Fruit fly (Drosophila melanogaster) whole organism, embryonic: ENCODE measurements around the gene CG6693.

Source experiments
- Abd-B ChIP-seq: fragments of 200-800 bp; sonication (Bioruptor generic); optimal IDR thresholded peaks from 2 replicates; lab custom pipeline; 2018; ENCODE audit warnings: missing biosample characterization, mild to moderate bottlenecking, missing genetic modification characterization, moderate library complexity
- Atf6 ChIP-seq: fragments of 200-800 bp; sonication (Bioruptor generic); IDR thresholded peaks from 2 replicates; pipeline ENCODE4 v1.3.6; 2022; ENCODE audit warnings: missing biosample characterization, missing genetic modification characterization
- Bgb ChIP-seq: fragments of 200-800 bp; sonication (Bioruptor generic); IDR thresholded peaks from 2 replicates; pipeline ENCODE4 v1.3.6; 2022; ENCODE audit warnings: missing biosample characterization, missing genetic modification characterization; ENCODE audit not compliant: partially characterized antibody
- CG10979 ChIP-seq: fragments of 200-800 bp; sonication (Bioruptor generic); optimal IDR thresholded peaks from 2 replicates; lab custom pipeline; 2018; ENCODE audit warnings: missing biosample characterization, mild to moderate bottlenecking, missing genetic modification characterization, moderate library complexity
- CG11085 ChIP-seq: fragments of 200-800 bp; sonication (Bioruptor generic); IDR thresholded peaks from 2 replicates; pipeline ENCODE4 v1.3.6; 2022; ENCODE audit warnings: missing biosample characterization, missing genetic modification characterization
- CG13123 ChIP-seq: fragments of 200-800 bp; sonication (Bioruptor generic); optimal IDR thresholded peaks from 2 replicates; lab custom pipeline; 2016; ENCODE audit warnings: missing biosample characterization, missing genetic modification characterization
- CG15479 ChIP-seq: fragments of 200-800 bp; sonication (Bioruptor generic); optimal IDR thresholded peaks from 3 replicates; lab custom pipeline; 2019; ENCODE audit warnings: missing biosample characterization, mild to moderate bottlenecking, missing genetic modification characterization, moderate library complexity
- CG2202 ChIP-seq: fragments of 200-800 bp; sonication (Bioruptor generic); optimal IDR thresholded peaks from 2 replicates; lab custom pipeline; 2018; ENCODE audit warnings: missing biosample characterization, mild to moderate bottlenecking, missing genetic modification characterization
- CG31388 ChIP-seq: fragments of 200-800 bp; sonication (Bioruptor generic); optimal IDR thresholded peaks from 2 replicates; lab custom pipeline; 2016; ENCODE audit warnings: missing biosample characterization, missing genetic modification characterization
- CG31441 ChIP-seq: fragments of 200-800 bp; sonication (Bioruptor generic); IDR thresholded peaks from 2 replicates; pipeline ENCODE4 v1.3.6; 2022; ENCODE audit warnings: missing biosample characterization, missing genetic modification characterization
- CG4617 ChIP-seq: fragments of 200-800 bp; sonication (Bioruptor generic); optimal IDR thresholded peaks from 3 replicates; lab custom pipeline; 2016; ENCODE audit warnings: missing biosample characterization, missing genetic modification characterization, borderline replicate concordance
- CG7372 ChIP-seq: fragments of 200-800 bp; sonication (Bioruptor generic); IDR thresholded peaks from 2 replicates; pipeline ENCODE4 v1.3.6; 2022; ENCODE audit warnings: missing biosample characterization, missing genetic modification characterization
- CG7786 ChIP-seq: fragments of 200-800 bp; sonication (Bioruptor generic); optimal IDR thresholded peaks from 2 replicates; lab custom pipeline; 2016; ENCODE audit warnings: missing biosample characterization, missing genetic modification characterization
- CG7839 ChIP-seq: fragments of 200-800 bp; sonication (Bioruptor generic); optimal IDR thresholded peaks from 3 replicates; lab custom pipeline; 2018; ENCODE audit warnings: missing biosample characterization, mild to moderate bottlenecking, missing genetic modification characterization, moderate library complexity
- CG8924 ChIP-seq: fragments of 200-800 bp; optimal IDR thresholded peaks from 3 replicates; lab custom pipeline; 2019; ENCODE audit warnings: missing biosample characterization, mild to moderate bottlenecking, missing genetic modification characterization, moderate library complexity
- CG9437 ChIP-seq: fragments of 200-800 bp; sonication (Bioruptor generic); optimal IDR thresholded peaks from 2 replicates; lab custom pipeline; 2018; ENCODE audit warnings: missing biosample characterization, mild to moderate bottlenecking, missing genetic modification characterization
- CTCF ChIP-seq: fragments of 200-800 bp; sonication (Bioruptor generic); optimal IDR thresholded peaks from 2 replicates; lab custom pipeline; 2017; ENCODE audit warnings: missing biosample characterization, mild to moderate bottlenecking, missing genetic modification characterization, moderate library complexity
- D ChIP-seq, 2 experiments: fragments of 200-800 bp in 1 of 2; fragments of >200 bp in 1 of 2; sonication (Bioruptor generic) in 1 of 2; optimal IDR thresholded peaks; 2 replicates in 1 of 2; 3 replicates in 1 of 2; lab custom pipeline; 2017; ENCODE audit warnings: mild to moderate bottlenecking in 1 of 2, missing biosample characterization in 1 of 2, missing genetic modification characterization in 1 of 2, missing genetic modification reagents in 1 of 2
- Doc2 ChIP-seq: fragments of 200-800 bp; sonication (Bioruptor generic); IDR thresholded peaks from 2 replicates; pipeline ENCODE4 v1.3.6; 2022; ENCODE audit warnings: missing biosample characterization, missing genetic modification characterization
- Eip74EF ChIP-seq, 2 experiments: fragments of 200-800 bp in 1 of 2; fragments of >200 bp in 1 of 2; sonication (Bioruptor generic) in 1 of 2; optimal IDR thresholded peaks; 2 replicates each; lab custom pipeline; 2017 to 2019; ENCODE audit warnings: missing biosample characterization in 2 of 2, missing genetic modification characterization in 2 of 2, mild to moderate bottlenecking in 1 of 2, moderate library complexity in 1 of 2
- Ets97D ChIP-seq: fragments of 200-800 bp; sonication (Bioruptor generic); optimal IDR thresholded peaks from 3 replicates; lab custom pipeline; 2016; ENCODE audit warnings: missing biosample characterization, missing genetic modification characterization
- HmgZ ChIP-seq: fragments of 200-800 bp; sonication (Bioruptor generic); optimal IDR thresholded peaks from 2 replicates; lab custom pipeline; 2018; ENCODE audit warnings: missing biosample characterization, mild to moderate bottlenecking, missing genetic modification characterization
- Hmx ChIP-seq: fragments of 200-800 bp; sonication (Bioruptor generic); optimal IDR thresholded peaks from 2 replicates; lab custom pipeline; 2016; ENCODE audit warnings: missing biosample characterization, missing genetic modification characterization
- Med ChIP-seq: fragments of 200-800 bp; sonication (Bioruptor generic); peaks from one replicate; lab custom pipeline; 2016; ENCODE audit warnings: missing biosample characterization, missing genetic modification characterization, mild to moderate bottlenecking, inconsistent platforms, moderate library complexity
- NK7.1 ChIP-seq: fragments of 200-800 bp; sonication (Bioruptor generic); optimal IDR thresholded peaks from 3 replicates; lab custom pipeline; 2016; ENCODE audit warnings: missing biosample characterization, missing genetic modification characterization
- Opbp ChIP-seq: fragments of 200-800 bp; sonication (Bioruptor generic); IDR thresholded peaks from 3 replicates; pipeline ENCODE4 v1.3.6; 2022; ENCODE audit warnings: missing biosample characterization, missing genetic modification characterization; ENCODE audit not compliant: partially characterized antibody
- PHDP ChIP-seq: fragments of 200-800 bp; sonication (Bioruptor generic); optimal IDR thresholded peaks from 3 replicates; lab custom pipeline; 2018; ENCODE audit warnings: missing biosample characterization, mild to moderate bottlenecking, missing genetic modification characterization, moderate library complexity
- Pdp1 ChIP-seq, 2 experiments: fragments of 200-800 bp; sonication (Bioruptor generic); optimal IDR thresholded peaks; 3 replicates each; lab custom pipeline; 2016; ENCODE audit warnings: missing biosample characterization in 2 of 2, missing genetic modification characterization in 2 of 2, mild to moderate bottlenecking in 1 of 2, moderate library complexity in 1 of 2
- Scr ChIP-seq: fragments of 200-800 bp; sonication (Bioruptor generic); IDR thresholded peaks from 2 replicates; pipeline ENCODE4 v1.3.6; 2022; ENCODE audit warnings: missing biosample characterization, missing genetic modification characterization; ENCODE audit not compliant: partially characterized antibody
- TFAM ChIP-seq: fragments of 200-800 bp; sonication (Bioruptor generic); optimal IDR thresholded peaks from 2 replicates; lab custom pipeline; 2017; ENCODE audit warnings: missing biosample characterization, missing genetic modification characterization, inconsistent platforms
- amos ChIP-seq: fragments of 200-800 bp; sonication (Bioruptor generic); IDR thresholded peaks from 2 replicates; pipeline ENCODE4 v1.3.6; 2022; ENCODE audit warnings: missing biosample characterization, missing genetic modification characterization; ENCODE audit not compliant: partially characterized antibody
- aop ChIP-seq: fragments of 200-800 bp; sonication (Bioruptor generic); IDR thresholded peaks from 2 replicates; pipeline ENCODE4 v1.3.6; 2022; ENCODE audit warnings: missing biosample characterization, missing genetic modification characterization
- chif ChIP-seq, 2 experiments: fragments of 200-800 bp; sonication (Bioruptor generic); optimal IDR thresholded peaks; 3 replicates each; lab custom pipeline; 2016; ENCODE audit warnings: missing biosample characterization in 2 of 2, missing genetic modification characterization in 2 of 2
- ham ChIP-seq: fragments of 200-800 bp; sonication (Bioruptor generic); IDR thresholded peaks from 2 replicates; pipeline ENCODE4 v1.3.6; 2022; ENCODE audit warnings: missing biosample characterization, missing genetic modification characterization
- hkb ChIP-seq, 2 experiments: fragments of 200-800 bp in 1 of 2; fragments of >200 bp in 1 of 2; sonication (Bioruptor generic) in 1 of 2; IDR thresholded peaks in 1 of 2; optimal IDR thresholded peaks in 1 of 2; 2 replicates each; pipeline versions ENCODE4 v1.3.6 to Lab custom; 2017 to 2022; ENCODE audit warnings: missing biosample characterization in 1 of 2, missing genetic modification characterization in 1 of 2
- lmd ChIP-seq: fragments of 200-800 bp; sonication (Bioruptor generic); IDR thresholded peaks from 2 replicates; pipeline ENCODE4 v1.3.6; 2022; ENCODE audit warnings: missing biosample characterization, missing genetic modification characterization
- maf-S ChIP-seq: fragments of 200-800 bp; sonication (Bioruptor generic); optimal IDR thresholded peaks from 2 replicates; lab custom pipeline; 2016; ENCODE audit warnings: missing biosample characterization, missing genetic modification characterization
- mam ChIP-seq: fragments of 200-800 bp; sonication (Bioruptor generic); optimal IDR thresholded peaks from 3 replicates; lab custom pipeline; 2016; ENCODE audit warnings: missing biosample characterization, missing genetic modification characterization
- nau ChIP-seq: fragments of 200-800 bp; sonication (Bioruptor generic); optimal IDR thresholded peaks from 3 replicates; lab custom pipeline; 2017; ENCODE audit warnings: missing biosample characterization, mild to moderate bottlenecking, missing genetic modification characterization, missing genetic modification reagents
- sc ChIP-seq, 3 experiments: fragments of >200 bp in 2 of 3; fragments of 200-800 bp in 1 of 3; sonication (Bioruptor generic) in 1 of 3; optimal IDR thresholded peaks; 2 replicates in 2 of 3; 3 replicates in 1 of 3; lab custom pipeline; 2017; ENCODE audit warnings: mild to moderate bottlenecking in 1 of 3, missing biosample characterization in 1 of 3, missing genetic modification characterization in 1 of 3, missing genetic modification reagents in 1 of 3
- sqz ChIP-seq: fragments of 200-800 bp; sonication (Bioruptor generic); optimal IDR thresholded peaks from 3 replicates; lab custom pipeline; 2018; ENCODE audit warnings: missing biosample characterization, mild to moderate bottlenecking, missing genetic modification characterization
- ssp ChIP-seq: fragments of 200-800 bp; sonication (Bioruptor generic); IDR thresholded peaks from 2 replicates; pipeline ENCODE4 v1.3.6; 2022; ENCODE audit warnings: missing biosample characterization, missing genetic modification characterization
- stc ChIP-seq: fragments of 200-800 bp; sonication (Bioruptor generic); IDR thresholded peaks from 2 replicates; pipeline ENCODE4 v1.3.6; 2022; ENCODE audit warnings: missing biosample characterization, missing genetic modification characterization
- toy ChIP-seq: fragments of 200-800 bp; sonication (Bioruptor generic); IDR thresholded peaks from 2 replicates; pipeline ENCODE4 v1.3.6; 2022; ENCODE audit warnings: missing biosample characterization, missing genetic modification characterization
- ttk ChIP-seq: fragments of 200-800 bp; sonication (Bioruptor generic); IDR thresholded peaks from 2 replicates; pipeline ENCODE4 v2.1.2; 2022; ENCODE audit warnings: missing biosample characterization, missing genetic modification characterization
- tup ChIP-seq: fragments of 200-800 bp; sonication (Bioruptor generic); optimal IDR thresholded peaks from 2 replicates; lab custom pipeline; 2016; ENCODE audit warnings: missing biosample characterization, mild to moderate bottlenecking, missing genetic modification characterization, moderate library complexity
- wdn ChIP-seq: fragments of 200-800 bp; sonication (Bioruptor generic); IDR thresholded peaks from 2 replicates; pipeline ENCODE4 v1.3.6; 2022; ENCODE audit warnings: missing biosample characterization, missing genetic modification characterization
- wor ChIP-seq: fragments of 200-800 bp; sonication (Bioruptor generic); IDR thresholded peaks from 2 replicates; pipeline ENCODE4 v1.3.6; 2022; ENCODE audit warnings: missing biosample characterization, missing genetic modification characterization

The CG6693 gene

dm6 chr3R:11209801-11210402 lies 11.5 kb downstream of the CG6693 start, which contains the start of the genes SdhC and Tctp (continued):
- TF ChIP-seq aop (GFP tag; lab: Robert Waterston, UW), result no peak
- TF ChIP-seq Abd-B (GFP tag; lab: Kevin White, UChicago), result peak; percentile 46
- TF ChIP-seq Bgb (GFP tag; lab: Robert Waterston, UW), result peak; percentile 66
- TF ChIP-seq ssp (GFP tag; lab: Robert Waterston, UW), result no peak
- TF ChIP-seq CG31441 (GFP tag; lab: Robert Waterston, UW), result peak; percentile 59; the same call in 1 of the 2 replicates
- TF ChIP-seq CG2202 (tag; lab: Kevin White, UChicago), result peak; percentile 14
- TF ChIP-seq sc (optimal IDR thresholded peaks at IDR 0.05; lab: Kevin White, UChicago), result no peak
- no peak for TF ChIP-seq sc (GFP tag; optimal IDR thresholded peaks at IDR 0.05; lab: Kevin White, UChicago)
- no peak for TF ChIP-seq wdn (GFP tag; lab: Robert Waterston, UW)
- no peak for TF ChIP-seq tup
- TF ChIP-seq CG9437 (GFP tag; lab: Kevin White, UChicago), result peak; percentile 36
- peak; percentile 46 for TF ChIP-seq CG8924 (tag; lab: Kevin White, UChicago)
- no peak for TF ChIP-seq CG31388
- no peak for TF ChIP-seq toy (GFP tag; lab: Robert Waterston, UW)
- TF ChIP-seq hkb (optimal IDR thresholded peaks at IDR 0.05; lab: Kevin White, UChicago), result peak; percentile 44
- TF ChIP-seq hkb (GFP tag; IDR thresholded peaks at IDR 0.05; lab: Robert Waterston, UW), result 0 out of 2 replicates have a peak, but pooled peaks have one; percentile 7
- TF ChIP-seq ham (GFP tag; lab: Robert Waterston, UW), result no peak
- peak; percentile 38 for TF ChIP-seq CG4617 (GFP tag; lab: Kevin White, UChicago)
- TF ChIP-seq lmd (GFP tag; lab: Robert Waterston, UW), result no peak
- no peak for TF ChIP-seq CG11085 (GFP tag; lab: Robert Waterston, UW)
- peak; percentile 64 for TF ChIP-seq Scr (GFP tag; lab: Robert Waterston, UW)
- TF ChIP-seq TFAM (GFP tag; lab: Kevin White, UChicago), result no peak
- TF ChIP-seq D (optimal IDR thresholded peaks at IDR 0.05; lab: Kevin White, UChicago), result no peak
- no peak for TF ChIP-seq D (GFP tag; optimal IDR thresholded peaks at IDR 0.05; lab: Kevin White, UChicago)
- no peak for TF ChIP-seq NK7.1 (GFP tag; lab: Kevin White, UChicago)
- TF ChIP-seq mam (GFP tag; lab: Kevin White, UChicago), result peak; percentile 47
- TF ChIP-seq chif (GFP tag; optimal IDR thresholded peaks at IDR 0.05; lab: Kevin White, UChicago), result peak; percentile 6 to 44
- TF ChIP-seq nau (GFP tag; lab: Kevin White, UChicago), result no peak
- no peak for TF ChIP-seq CG7786 (GFP tag; lab: Kevin White, UChicago)
- no peak for TF ChIP-seq wor (GFP tag; lab: Robert Waterston, UW)
- TF ChIP-seq Hmx, result peak; percentile 17
- TF ChIP-seq PHDP (tag; lab: Kevin White, UChicago), result peak; percentile 4
- TF ChIP-seq Doc2 (GFP tag; lab: Robert Waterston, UW), result no peak
- TF ChIP-seq sqz, result no peak
- no peak for TF ChIP-seq maf-S (GFP tag; lab: Kevin White, UChicago)

dm6 chr3R:11208766-11209331 lies 12.6 kb downstream of the CG6693 start:
- TF ChIP-seq ttk (GFP tag; lab: Robert Waterston, UW) (no peak), chif (GFP tag; optimal IDR thresholded peaks at IDR 0.05; lab: Kevin White, UChicago) (no peak), amos (GFP tag; lab: Robert Waterston, UW) (peak; percentile 2; the same call in 1 of the 2 replicates), CG7839 (peak; percentile 11), Atf6 (GFP tag; lab: Robert Waterston, UW) (0 out of 2 replicates have a peak, but pooled peaks have one; percentile 8), CG7372 (peak; percentile 95), Pdp1 (GFP tag; optimal IDR thresholded peaks at IDR 0.05; lab: Kevin White, UChicago) (peak in 1 of 2 experiments; percentile 98), CG15479 (GFP tag; lab: Kevin White, UChicago) (peak; percentile 35), CG10979 (tag; lab: Kevin White, UChicago) (peak; percentile 83), HmgZ (tag; lab: Kevin White, UChicago) (peak; percentile 39), Opbp (GFP tag; lab: Robert Waterston, UW) (0 out of 3 replicates have a peak, but pooled peaks have one; percentile 37), CG13123 (GFP tag; lab: Kevin White, UChicago) (no peak), Ets97D (GFP tag; lab: Kevin White, UChicago) (peak; percentile 96), Eip74EF (GFP tag; optimal IDR thresholded peaks at IDR 0.05; lab: Kevin White, UChicago) (peak in 1 of 2 experiments; percentile 61), stc (no peak), Med (GFP tag; lab: Kevin White, UChicago) (peak; percentile 94), CTCF (GFP tag; lab: Kevin White, UChicago) (peak; percentile 53)
